6 worm cellular contexts compared by ENCODE assay signal in genomic region chrII:9656210-9656755, ce11.
TF ChIP-seq lines count a peak whose summit lies in the region.

Gene gstk-1 (plus strand): TSS chrII:9656705.

TF ChIP-seq in whole organism, L1 larva, 84 proteins besides CTCF, POLR2A, EP300 and RAD21 (continues in another document):
- TF ChIP-seq nhr-84 (tag; optimal IDR thresholded peaks at IDR 0.05; lab: Kevin White, UChicago) = no peak
- TF ChIP-seq grh-1 (GFP tag; IDR thresholded peaks at IDR 0.05; lab: Robert Waterston, UW) = peak; percentile 31; the same call in 1 of the 2 replicates
- peak; percentile 13 for TF ChIP-seq nhr-11 (tag; optimal IDR thresholded peaks at IDR 0.05; lab: Kevin White, UChicago)
- peak in 2 of 6 experiments; percentile 44 to 67 for TF ChIP-seq elt-3 (tag; optimal IDR thresholded peaks at IDR 0.05; lab: Kevin White, UChicago)
- TF ChIP-seq isw-1 (GFP tag; IDR thresholded peaks at IDR 0.05; lab: Robert Waterston, UW) = no peak
- no peak for TF ChIP-seq C34B4.2 (tag; optimal IDR thresholded peaks at IDR 0.05; lab: Kevin White, UChicago)
- no peak for TF ChIP-seq ztf-11 (tag; optimal IDR thresholded peaks at IDR 0.05; lab: Kevin White, UChicago)
- no peak for TF ChIP-seq ceh-63 (GFP tag; optimal IDR thresholded peaks at IDR 0.05; lab: Kevin White, UChicago)
- no peak for TF ChIP-seq C04F5.9 (tag; optimal IDR thresholded peaks at IDR 0.05; lab: Kevin White, UChicago)
- TF ChIP-seq zip-4 (GFP tag; optimal IDR thresholded peaks at IDR 0.05; lab: Kevin White, UChicago) = no peak
- no peak for TF ChIP-seq unc-86 (tag; optimal IDR thresholded peaks at IDR 0.05; lab: Kevin White, UChicago)
- peak; percentile 78 for TF ChIP-seq nhr-85 (tag; lab: Kevin White, UChicago)
- no peak for TF ChIP-seq nhr-77 (tag; optimal IDR thresholded peaks at IDR 0.05; lab: Kevin White, UChicago)
- TF ChIP-seq hlh-17 (GFP tag; optimal IDR thresholded peaks at IDR 0.05; lab: Kevin White, UChicago; ENCODE audit: borderline replicate concordance) = no peak
- TF ChIP-seq mab-9 (GFP tag; IDR thresholded peaks at IDR 0.05; lab: Robert Waterston, UW) = no peak

TF ChIP-seq in whole organism, L2 larva, 48 proteins besides CTCF, POLR2A, EP300 and RAD21:
- TF ChIP-seq nhr-21 (tag; optimal IDR thresholded peaks at IDR 0.05; lab: Kevin White, UChicago) (peak; percentile 59), nhr-12 (tag; optimal IDR thresholded peaks at IDR 0.05; lab: Kevin White, UChicago) (no peak), unc-55 (GFP tag; optimal IDR thresholded peaks at IDR 0.05; lab: Kevin White, UChicago) (no peak), blmp-1 (tag; optimal IDR thresholded peaks at IDR 0.05; lab: Kevin White, UChicago; ENCODE audit: insufficient read depth) (peak; percentile 25), lin-13 (GFP tag; optimal IDR thresholded peaks at IDR 0.05; lab: Kevin White, UChicago) (peak; percentile 82), crh-2 (tag; optimal IDR thresholded peaks at IDR 0.05; lab: Kevin White, UChicago) (peak; percentile 81), Y55F3AM.14 (GFP tag; optimal IDR thresholded peaks at IDR 0.05; lab: Kevin White, UChicago) (no peak), mdl-1 (tag; optimal IDR thresholded peaks at IDR 0.05; lab: Kevin White, UChicago) (peak in 1 of 2 experiments; percentile 42), lsy-2 (tag; optimal IDR thresholded peaks at IDR 0.05; lab: Kevin White, UChicago) (peak in 1 of 2 experiments; percentile 35), fos-1 (tag; optimal IDR thresholded peaks at IDR 0.05; lab: Kevin White, UChicago) (peak; percentile 44), sma-9 (GFP tag; optimal IDR thresholded peaks at IDR 0.05; lab: Kevin White, UChicago) (peak; percentile 89), sma-9 (tag; optimal IDR thresholded peaks at IDR 0.05; lab: Kevin White, UChicago) (no peak), sma-3 (GFP tag; optimal IDR thresholded peaks at IDR 0.05; lab: Kevin White, UChicago) (peak; percentile 54), F13H6.1 (tag; optimal IDR thresholded peaks at IDR 0.05; lab: Kevin White, UChicago) (peak; percentile 11)

TF ChIP-seq in whole organism, L3 larva, 47 proteins besides CTCF, POLR2A, EP300 and RAD21 (continues in another document):
- TF ChIP-seq egl-5 (tag; optimal IDR thresholded peaks at IDR 0.05; lab: Kevin White, UChicago) = no peak
- no peak for TF ChIP-seq unc-39 (tag; optimal IDR thresholded peaks at IDR 0.05; lab: Kevin White, UChicago)
- no peak for TF ChIP-seq ceh-16 (tag; optimal IDR thresholded peaks at IDR 0.05; lab: Kevin White, UChicago)
- TF ChIP-seq R02D3.7 (tag; optimal IDR thresholded peaks at IDR 0.05; lab: Kevin White, UChicago) = no peak
- TF ChIP-seq ceh-28 (tag; optimal IDR thresholded peaks at IDR 0.05; lab: Kevin White, UChicago) = no peak
- no peak for TF ChIP-seq nhr-77 (tag; optimal IDR thresholded peaks at IDR 0.05; lab: Kevin White, UChicago)
- TF ChIP-seq pqm-1 (tag; optimal IDR thresholded peaks at IDR 0.05; lab: Kevin White, UChicago) = peak; percentile 74
- TF ChIP-seq elt-2 (tag; optimal IDR thresholded peaks at IDR 0.05; lab: Kevin White, UChicago) = peak; percentile 87
- TF ChIP-seq zag-1 (tag; optimal IDR thresholded peaks at IDR 0.05; lab: Kevin White, UChicago) = no peak
- TF ChIP-seq ZK546.5 (tag; optimal IDR thresholded peaks at IDR 0.05; lab: Kevin White, UChicago) = no peak
- TF ChIP-seq nhr-12 (tag; optimal IDR thresholded peaks at IDR 0.05; lab: Kevin White, UChicago) = no peak
- peak; percentile 47 for TF ChIP-seq pha-4 (tag; optimal IDR thresholded peaks at IDR 0.05; lab: Kevin White, UChicago)
- TF ChIP-seq egl-27 (tag; optimal IDR thresholded peaks at IDR 0.05; lab: Kevin White, UChicago) = no peak
- TF ChIP-seq ama-1 (optimal IDR thresholded peaks at IDR 0.05; lab: Kevin White, UChicago) = no peak
- no peak for TF ChIP-seq sea-2 (GFP tag; optimal IDR thresholded peaks at IDR 0.05; lab: Kevin White, UChicago)
- TF ChIP-seq aly-2 (tag; optimal IDR thresholded peaks at IDR 0.05; lab: Kevin White, UChicago) = no peak
- TF ChIP-seq lsy-12 (tag; optimal IDR thresholded peaks at IDR 0.05; lab: Kevin White, UChicago) = peak; percentile 11

TF ChIP-seq in whole organism, L4 larva, 104 proteins besides CTCF, POLR2A, EP300 and RAD21 (continues in another document):
- TF ChIP-seq lin-1 (GFP tag; IDR thresholded peaks at IDR 0.05; lab: Robert Waterston, UW) = no peak
- TF ChIP-seq T20F7.1 (GFP tag; optimal IDR thresholded peaks at IDR 0.05; lab: Kevin White, UChicago) = peak; percentile 16
- TF ChIP-seq zag-1 (tag; optimal IDR thresholded peaks at IDR 0.05; lab: Kevin White, UChicago) = no peak
- peak; percentile 90 for TF ChIP-seq dmd-6 (GFP tag; IDR thresholded peaks at IDR 0.05; lab: Robert Waterston, UW)
- no peak for TF ChIP-seq dmd-9 (GFP tag; IDR thresholded peaks at IDR 0.05; lab: Robert Waterston, UW)
- TF ChIP-seq unc-130 (GFP tag; optimal IDR thresholded peaks at IDR 0.05; lab: Kevin White, UChicago) = no peak
- TF ChIP-seq Y5F2A.4 (GFP tag; optimal IDR thresholded peaks at IDR 0.05; lab: Kevin White, UChicago) = no peak
- TF ChIP-seq zfp-3 (GFP tag; conservative IDR thresholded peaks at IDR 0.05; lab: Robert Waterston, UW) = no peak
- no peak for TF ChIP-seq jun-1 (tag; optimal IDR thresholded peaks at IDR 0.05; lab: Kevin White, UChicago)
- TF ChIP-seq rbr-2 (tag; optimal IDR thresholded peaks at IDR 0.05; lab: Kevin White, UChicago) = no peak
- TF ChIP-seq F49E8.2 (tag; optimal IDR thresholded peaks at IDR 0.05; lab: Kevin White, UChicago; ENCODE audit: borderline replicate concordance) = no peak
- TF ChIP-seq nhr-77 (tag; optimal IDR thresholded peaks at IDR 0.05; lab: Kevin White, UChicago) = no peak
- no peak for TF ChIP-seq nhr-11 (tag; optimal IDR thresholded peaks at IDR 0.05; lab: Kevin White, UChicago)
- no peak for TF ChIP-seq spr-1 (tag; optimal IDR thresholded peaks at IDR 0.05; lab: Kevin White, UChicago)
- peak; percentile 47; the same call in 1 of the 2 replicates for TF ChIP-seq ceh-20 (GFP tag; IDR thresholded peaks at IDR 0.05; lab: Robert Waterston, UW)
- TF ChIP-seq dpl-1 (GFP tag; optimal IDR thresholded peaks at IDR 0.05; lab: Kevin White, UChicago) = no peak
- no peak for TF ChIP-seq pha-4 (GFP tag; IDR thresholded peaks at IDR 0.05; lab: Robert Waterston, UW)
- no peak for TF ChIP-seq pha-4 (tag; optimal IDR thresholded peaks at IDR 0.05; lab: Kevin White, UChicago)

TF ChIP-seq in whole organism, late embryonic, 69 proteins besides CTCF, POLR2A, EP300 and RAD21:
- no peak for TF ChIP-seq eyg-1 (tag; optimal IDR thresholded peaks at IDR 0.05; lab: Kevin White, UChicago)
- peak; percentile 19 for TF ChIP-seq elt-2 (tag; optimal IDR thresholded peaks at IDR 0.05; lab: Kevin White, UChicago)
TF ChIP-seq in whole organism, late embryonic: peak in this region for 1.

TF ChIP-seq in whole organism, young adult, 124 proteins besides CTCF, POLR2A, EP300 and RAD21:
- TF ChIP-seq ZK185.1 (tag; optimal IDR thresholded peaks at IDR 0.05; lab: Kevin White, UChicago; ENCODE audit: poor library complexity, severe bottlenecking) (no peak), ama-1 (optimal IDR thresholded peaks at IDR 0.05; lab: Kevin White, UChicago) (no peak), ama-1 (GFP tag; optimal IDR thresholded peaks at IDR 0.05; lab: Kevin White, UChicago) (no peak), hmg-1.2 (GFP tag; IDR thresholded peaks at IDR 0.05; lab: Robert Waterston, UW) (peak; percentile 26; the same call in 1 of the 2 replicates), F57C9.4 (tag; optimal IDR thresholded peaks at IDR 0.05; lab: Kevin White, UChicago) (no peak), somi-1 (GFP tag; optimal IDR thresholded peaks at IDR 0.05; lab: Kevin White, UChicago) (no peak), chd-7 (tag; optimal IDR thresholded peaks at IDR 0.05; lab: Kevin White, UChicago) (no peak), Y53G8AR.9 (GFP tag; conservative IDR thresholded peaks at IDR 0.05; lab: Robert Waterston, UW) (no peak), ekl-4 (GFP tag; IDR thresholded peaks at IDR 0.05; lab: Robert Waterston, UW) (no peak), nhr-80 (tag; optimal IDR thresholded peaks at IDR 0.05; lab: Kevin White, UChicago) (peak; percentile 53), mes-4 (tag; optimal IDR thresholded peaks at IDR 0.05; lab: Kevin White, UChicago) (no peak), ztf-28 (GFP tag; IDR thresholded peaks at IDR 0.05; lab: Robert Waterston, UW) (no peak), lin-40 (tag; optimal IDR thresholded peaks at IDR 0.05; lab: Kevin White, UChicago) (peak; percentile 17), efl-1 (GFP tag; optimal IDR thresholded peaks at IDR 0.05; lab: Kevin White, UChicago) (no peak)
